Fruit fly (Drosophila melanogaster) whole organism, pupa: Measurements from ENCODE around the gene CG6015.

Experiments
- CG10348 ChIP-seq: fragments of 200-800 bp; sonication (Bioruptor generic); IDR thresholded peaks from 2 replicates; pipeline ENCODE4 v1.3.6; 2022; ENCODE audit warnings: missing biosample characterization, missing genetic modification characterization
- CG12605 ChIP-seq: fragments of 200-800 bp; sonication (Bioruptor generic); IDR thresholded peaks from 2 replicates; pipeline ENCODE4 v1.3.6; 2022; ENCODE audit warnings: missing biosample characterization, missing genetic modification characterization
- CG13204 ChIP-seq: fragments of 200-800 bp; sonication (Bioruptor generic); optimal IDR thresholded peaks from 2 replicates; lab custom pipeline; 2018; ENCODE audit warnings: missing biosample characterization, mild to moderate bottlenecking, missing genetic modification characterization, moderate library complexity
- CG14655 ChIP-seq: fragments of 200-800 bp; sonication (Bioruptor generic); optimal IDR thresholded peaks from 3 replicates; lab custom pipeline; 2017; ENCODE audit warnings: mild to moderate bottlenecking, missing biosample characterization, missing genetic modification reagents, missing genetic modification characterization
- CG15710 ChIP-seq: fragments of 200-800 bp; sonication (Bioruptor generic); optimal IDR thresholded peaks from 2 replicates; lab custom pipeline; 2018; ENCODE audit warnings: missing biosample characterization, mild to moderate bottlenecking, missing genetic modification characterization, moderate library complexity
- CG17806 ChIP-seq: fragments of 200-800 bp; sonication (Bioruptor generic); optimal IDR thresholded peaks from 2 replicates; lab custom pipeline; 2018; ENCODE audit warnings: missing biosample characterization, mild to moderate bottlenecking, missing genetic modification characterization, moderate library complexity
- CG32121 ChIP-seq: fragments of 200-800 bp; sonication (Bioruptor generic); IDR thresholded peaks from 2 replicates; pipeline ENCODE4 v1.3.6; 2022; ENCODE audit warnings: missing biosample characterization, missing genetic modification characterization
- CG34367 ChIP-seq: fragments of 200-800 bp; sonication (Bioruptor generic); optimal IDR thresholded peaks from 2 replicates; lab custom pipeline; 2018; ENCODE audit warnings: missing biosample characterization, mild to moderate bottlenecking, missing genetic modification characterization
- CG4496 ChIP-seq: fragments of 200-800 bp; sonication (Bioruptor generic); IDR thresholded peaks from 3 replicates; pipeline ENCODE4 v1.3.6; 2022; ENCODE audit warnings: missing biosample characterization, missing genetic modification characterization
- CG8159 ChIP-seq: fragments of 200-800 bp; sonication (Bioruptor generic); optimal IDR thresholded peaks from 3 replicates; lab custom pipeline; 2018; ENCODE audit warnings: missing biosample characterization, mild to moderate bottlenecking, missing genetic modification characterization, moderate library complexity
- CG8301 ChIP-seq: fragments of 200-800 bp; sonication (Bioruptor generic); optimal IDR thresholded peaks from 2 replicates; lab custom pipeline; 2018; ENCODE audit warnings: missing biosample characterization, mild to moderate bottlenecking, missing genetic modification characterization
- CG9948 ChIP-seq: fragments of 200-800 bp; sonication (Bioruptor generic); optimal IDR thresholded peaks from 2 replicates; lab custom pipeline; 2018; ENCODE audit warnings: missing biosample characterization, mild to moderate bottlenecking, missing genetic modification characterization, moderate library complexity
- D1 ChIP-seq: fragments of 200-800 bp; sonication (Bioruptor generic); optimal IDR thresholded peaks from 2 replicates; lab custom pipeline; 2018; ENCODE audit warnings: missing biosample characterization, mild to moderate bottlenecking, missing genetic modification characterization, moderate library complexity
- EcR ChIP-seq: fragments of 200-800 bp; sonication (Bioruptor generic); optimal IDR thresholded peaks from 3 replicates; lab custom pipeline; 2019; ENCODE audit warnings: missing biosample characterization, missing genetic modification characterization, mild to moderate bottlenecking, moderate library complexity, missing genetic modification reagents
- Ets98B ChIP-seq: fragments of 200-800 bp; sonication (Bioruptor generic); IDR thresholded peaks from 2 replicates; pipeline ENCODE4 v1.3.6; 2022; ENCODE audit warnings: missing biosample characterization, missing genetic modification characterization
- Pif1A ChIP-seq: fragments of 200-800 bp; sonication (Bioruptor generic); optimal IDR thresholded peaks from 3 replicates; lab custom pipeline; 2016; ENCODE audit warnings: missing biosample characterization, missing genetic modification characterization
- Pif1B ChIP-seq: fragments of 200-800 bp; sonication (Bioruptor generic); optimal IDR thresholded peaks from 3 replicates; lab custom pipeline; 2016; ENCODE audit warnings: missing biosample characterization, missing genetic modification characterization
- Snoo ChIP-seq: fragments of 200-800 bp; sonication (Bioruptor generic); optimal IDR thresholded peaks from 3 replicates; lab custom pipeline; 2017; ENCODE audit warnings: missing biosample characterization, mild to moderate bottlenecking, missing genetic modification characterization, inconsistent platforms
- fd96Ca ChIP-seq: fragments of 200-800 bp; sonication (Bioruptor generic); IDR thresholded peaks from 3 replicates; pipeline ENCODE4 v1.3.6; 2022; ENCODE audit warnings: missing biosample characterization, missing genetic modification characterization
- gl ChIP-seq: fragments of 200-800 bp; sonication (Bioruptor generic); optimal IDR thresholded peaks from 2 replicates; lab custom pipeline; 2018; ENCODE audit warnings: missing biosample characterization, mild to moderate bottlenecking, missing genetic modification characterization
- rn ChIP-seq: fragments of 200-800 bp; sonication (Bioruptor generic); IDR thresholded peaks from 2 replicates; pipeline ENCODE4 v1.3.6; 2022; ENCODE audit warnings: missing biosample characterization, missing genetic modification characterization

CG6015 gene

DNA sequence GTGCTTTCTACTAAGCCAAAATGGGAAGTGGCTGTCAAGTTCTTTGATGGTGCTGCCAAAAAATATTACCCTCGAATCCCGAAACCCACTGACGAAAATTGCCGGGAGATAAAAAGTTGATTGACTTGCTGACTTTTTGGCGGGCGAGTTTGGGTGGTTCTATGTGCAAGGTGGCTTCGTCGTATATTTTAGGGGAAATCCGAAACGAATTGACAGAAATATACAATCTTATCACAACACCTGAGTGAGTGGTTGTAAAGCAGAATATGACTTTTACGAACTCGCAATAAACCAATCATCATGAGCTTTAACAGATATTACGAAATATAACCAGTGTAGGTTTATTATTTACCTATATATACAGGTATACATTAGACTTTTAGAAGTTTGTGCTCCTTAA, 30.6 kb downstream of the CG6015 start:
- TF ChIP-seq Pif1A (GFP tag; lab: Kevin White, UChicago) (no peak), CG17806 (tag; lab: Kevin White, UChicago) (no peak), CG14655 (no peak), Pif1B (GFP tag; lab: Kevin White, UChicago) (no peak), fd96Ca (GFP tag; lab: Robert Waterston, UW) (no peak), Snoo (tag; lab: Kevin White, UChicago) (no peak), CG34367 (tag; lab: Kevin White, UChicago) (no peak)

DNA sequence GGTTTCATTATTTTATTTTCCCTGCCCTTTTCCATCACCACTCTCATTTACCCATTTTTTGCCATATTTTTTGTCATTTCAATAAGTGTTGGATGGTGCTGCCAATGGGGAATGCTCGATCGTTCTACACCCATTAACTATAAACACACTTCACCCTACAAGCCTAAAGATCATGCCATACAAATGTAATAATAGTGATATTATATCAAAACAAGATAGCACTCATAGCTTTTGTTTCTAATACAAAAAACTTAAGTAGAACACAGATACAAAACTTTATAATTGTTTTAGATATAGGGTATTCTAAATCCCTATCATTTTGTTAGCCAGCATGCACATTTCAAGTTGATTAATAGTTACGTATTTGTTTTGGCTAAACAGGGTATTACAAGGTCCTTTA, 34.4 kb downstream of the CG6015 start:
- TF ChIP-seq Pif1A (GFP tag; lab: Kevin White, UChicago) (peak; percentile 5), CG14655 (no peak)

DNA sequence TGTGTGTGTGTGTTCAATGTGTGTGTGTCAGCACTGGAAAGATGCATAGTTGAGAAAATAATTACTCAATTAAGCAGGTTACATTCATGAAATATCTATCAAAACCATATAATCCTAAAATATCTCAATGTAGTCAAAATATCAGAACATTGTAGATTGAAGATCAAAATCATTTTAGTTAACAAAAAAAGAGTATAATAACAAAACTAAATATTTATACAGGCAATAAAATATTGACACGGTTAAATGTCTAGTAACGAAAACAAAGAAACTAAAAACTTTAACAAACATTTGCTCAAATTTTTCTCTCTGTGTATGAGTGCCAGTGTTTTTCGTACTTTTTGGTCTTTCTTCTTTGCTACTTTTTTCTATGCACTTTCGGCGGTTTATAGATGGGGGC, 35.2 kb downstream of the CG6015 start:
- no peak for TF ChIP-seq Ets98B (GFP tag; lab: Robert Waterston, UW)
- TF ChIP-seq D1 (tag; lab: Kevin White, UChicago), result no peak
- TF ChIP-seq CG17806 (tag; lab: Kevin White, UChicago), result peak; percentile 4
- TF ChIP-seq rn, result no peak
- peak; percentile 27 for TF ChIP-seq CG15710 (tag; lab: Kevin White, UChicago)
- no peak for TF ChIP-seq CG4496 (GFP tag; lab: Robert Waterston, UW)
- no peak for TF ChIP-seq Pif1A (GFP tag; lab: Kevin White, UChicago)
- no peak for TF ChIP-seq CG13204
- TF ChIP-seq gl (tag; lab: Kevin White, UChicago), result no peak
- no peak for TF ChIP-seq CG34367 (tag; lab: Kevin White, UChicago)
- no peak for TF ChIP-seq Pif1B (GFP tag; lab: Kevin White, UChicago)
- TF ChIP-seq Snoo (tag; lab: Kevin White, UChicago), result no peak
- peak; percentile 55 for TF ChIP-seq CG8159 (tag; lab: Kevin White, UChicago)

DNA sequence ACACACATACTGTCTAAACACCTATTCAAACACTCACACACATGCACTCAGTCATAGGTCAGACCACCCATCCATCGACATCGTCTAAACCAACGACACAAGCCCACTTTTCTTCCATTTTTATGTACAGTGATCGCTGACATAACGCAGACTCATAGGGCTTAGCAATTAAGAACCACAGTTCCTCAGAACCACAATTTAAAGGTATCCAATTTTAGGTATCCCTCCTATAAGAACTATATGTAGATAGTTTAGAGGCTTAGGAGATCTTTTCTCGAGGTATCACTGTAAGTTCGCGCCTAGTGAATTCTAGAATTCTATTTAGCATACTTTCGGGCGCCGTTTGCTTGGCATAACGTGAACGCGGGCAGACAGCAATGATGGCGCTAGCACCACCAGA, 41.2 kb downstream of the CG6015 start:
- TF ChIP-seq CG14655, result peak; percentile 70
- TF ChIP-seq CG17806 (tag; lab: Kevin White, UChicago), result peak; percentile 53
- TF ChIP-seq CG4496 (GFP tag; lab: Robert Waterston, UW), result peak; percentile 85
- peak; percentile 74 for TF ChIP-seq Pif1A (GFP tag; lab: Kevin White, UChicago)
- peak; percentile 52 for TF ChIP-seq CG34367 (tag; lab: Kevin White, UChicago)
- TF ChIP-seq CG8301 (tag; lab: Kevin White, UChicago), result peak; percentile 69
- no peak for TF ChIP-seq gl (tag; lab: Kevin White, UChicago)
- TF ChIP-seq CG10348, result peak; percentile 43; the same call in 1 of the 2 replicates
- TF ChIP-seq D1 (tag; lab: Kevin White, UChicago), result no peak
- peak; percentile 49 for TF ChIP-seq CG12605 (GFP tag; lab: Robert Waterston, UW)
- TF ChIP-seq EcR, result no peak
- no peak for TF ChIP-seq CG13204
- peak; percentile 40 for TF ChIP-seq Pif1B (GFP tag; lab: Kevin White, UChicago)
- peak; percentile 84 for TF ChIP-seq Ets98B (GFP tag; lab: Robert Waterston, UW)
- TF ChIP-seq fd96Ca (GFP tag; lab: Robert Waterston, UW), result peak; percentile 86
- peak; percentile 72 for TF ChIP-seq CG32121 (GFP tag; lab: Robert Waterston, UW)
- TF ChIP-seq Snoo (tag; lab: Kevin White, UChicago), result peak; percentile 40
- peak; percentile 60 for TF ChIP-seq CG15710 (tag; lab: Kevin White, UChicago)
- peak; percentile 48 for TF ChIP-seq CG8159 (tag; lab: Kevin White, UChicago)
- peak; percentile 52; the same call in 1 of the 2 replicates for TF ChIP-seq rn
- TF ChIP-seq CG9948 (tag; lab: Kevin White, UChicago), result peak; percentile 53

DNA sequence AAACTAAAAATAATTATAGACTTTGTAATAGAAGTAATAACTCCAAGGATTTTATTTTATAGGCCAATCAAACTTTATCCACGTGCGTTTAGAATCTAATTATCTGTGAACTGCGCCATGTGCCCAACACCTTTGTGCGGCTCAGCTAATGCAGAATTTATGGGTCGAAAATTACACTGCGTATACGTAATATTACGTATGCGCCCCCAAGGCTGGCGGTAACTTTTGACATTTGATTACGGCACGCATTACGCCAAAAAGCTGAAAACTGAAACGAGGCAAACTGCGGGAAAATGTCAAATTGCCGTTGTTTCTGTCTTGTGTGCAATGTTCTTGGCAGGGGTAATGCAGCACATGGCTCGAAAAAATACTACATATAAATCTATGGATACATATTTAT, 42.5 kb downstream of the CG6015 start:
- TF ChIP-seq gl (tag; lab: Kevin White, UChicago) (no peak), CG4496 (GFP tag; lab: Robert Waterston, UW) (no peak), CG15710 (tag; lab: Kevin White, UChicago) (no peak), CG8159 (tag; lab: Kevin White, UChicago) (no peak), fd96Ca (GFP tag; lab: Robert Waterston, UW) (no peak), D1 (tag; lab: Kevin White, UChicago) (no peak), CG12605 (GFP tag; lab: Robert Waterston, UW) (no peak), CG17806 (tag; lab: Kevin White, UChicago) (no peak)

DNA sequence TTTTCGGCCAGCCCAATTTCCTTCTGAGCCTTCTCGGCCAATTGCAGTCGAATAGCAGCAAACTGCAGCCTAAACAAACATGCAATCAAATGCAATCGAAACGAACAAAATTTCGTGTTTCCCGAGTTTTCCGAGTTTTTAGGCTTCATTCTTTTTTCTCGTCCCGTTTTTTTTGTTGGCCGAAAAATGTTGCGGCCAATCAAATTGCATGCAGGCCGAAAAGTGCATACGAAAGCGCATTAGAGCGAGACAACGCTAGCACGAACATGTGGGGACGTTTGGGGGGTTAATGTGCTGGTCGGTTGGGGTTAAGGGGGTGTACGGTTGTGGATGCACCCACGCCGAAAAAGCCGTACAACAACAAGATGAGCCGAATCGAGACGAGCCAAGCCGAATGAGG, 44.3 kb downstream of the CG6015 start:
- TF ChIP-seq CG10348 (no peak), CG9948 (tag; lab: Kevin White, UChicago) (no peak), Pif1B (GFP tag; lab: Kevin White, UChicago) (no peak), CG8301 (tag; lab: Kevin White, UChicago) (no peak), CG15710 (tag; lab: Kevin White, UChicago) (no peak), fd96Ca (GFP tag; lab: Robert Waterston, UW) (no peak), Snoo (tag; lab: Kevin White, UChicago) (no peak), EcR (no peak), CG32121 (GFP tag; lab: Robert Waterston, UW) (0 out of 2 replicates have a peak, but pooled peaks have one; percentile 45), CG14655 (no peak), D1 (tag; lab: Kevin White, UChicago) (no peak), rn (0 out of 2 replicates have a peak, but pooled peaks have one; percentile 13), Pif1A (GFP tag; lab: Kevin White, UChicago) (no peak), CG12605 (GFP tag; lab: Robert Waterston, UW) (peak; percentile 49; the same call in 1 of the 2 replicates), CG34367 (tag; lab: Kevin White, UChicago) (no peak), Ets98B (GFP tag; lab: Robert Waterston, UW) (peak; percentile 44; the same call in 1 of the 2 replicates), CG4496 (GFP tag; lab: Robert Waterston, UW) (peak; percentile 59; the same call in 2 of the 3 replicates), gl (tag; lab: Kevin White, UChicago) (no peak), CG17806 (tag; lab: Kevin White, UChicago) (no peak), CG8159 (tag; lab: Kevin White, UChicago) (no peak), CG13204 (no peak)
